Worm (Caenorhabditis elegans) whole organism, L4/young adult: ENCODE data around the gene T05A7.1.

Experiments
- W03F9.2 ChIP-seq: fragments of 150-350 bp; optimal IDR thresholded peaks from 2 replicates; lab custom pipeline; 2014; ENCODE audit warnings: missing biosample characterization, missing genetic modification characterization
- dao-5 ChIP-seq: sonication (generic microtip); optimal IDR thresholded peaks from 2 replicates; lab custom pipeline; 2016; ENCODE audit warnings: missing genotype, missing genetic modification characterization, moderate library complexity, missing compliant biosample characterization
- him-1 ChIP-seq: sonication (generic microtip); optimal IDR thresholded peaks from 2 replicates; lab custom pipeline; 2016; ENCODE audit warnings: missing genotype, missing genetic modification reagents, missing genetic modification characterization, missing compliant biosample characterization

The T05A7.1 gene

DNA sequence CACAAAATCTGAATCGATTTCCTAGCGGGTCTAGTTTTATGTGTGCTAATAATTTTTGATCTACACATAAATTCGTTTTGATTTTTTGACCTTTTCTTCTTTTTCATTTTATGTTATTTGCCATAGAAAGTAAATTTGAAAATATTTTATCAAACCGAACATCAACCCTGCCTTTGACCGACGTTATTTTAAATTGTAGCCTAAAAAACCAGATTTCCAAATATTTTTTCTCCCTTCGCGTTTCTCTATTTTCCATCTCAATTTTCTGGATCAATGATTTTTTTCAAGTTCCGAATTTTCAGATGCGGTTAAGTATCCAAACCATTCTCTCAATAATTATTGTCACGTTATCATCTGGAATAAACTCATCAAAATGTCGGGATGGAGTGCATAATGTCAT, at the start of gene T05A7.1:
TSS of gene T05A7.1 (plus strand) at position 301 of the 400 bp plus-strand sequence.
- TF ChIP-seq dao-5 (tag; lab: Kevin White, UChicago) (no peak), him-1 (tag; lab: Kevin White, UChicago) (no peak), W03F9.2 (no peak)

DNA sequence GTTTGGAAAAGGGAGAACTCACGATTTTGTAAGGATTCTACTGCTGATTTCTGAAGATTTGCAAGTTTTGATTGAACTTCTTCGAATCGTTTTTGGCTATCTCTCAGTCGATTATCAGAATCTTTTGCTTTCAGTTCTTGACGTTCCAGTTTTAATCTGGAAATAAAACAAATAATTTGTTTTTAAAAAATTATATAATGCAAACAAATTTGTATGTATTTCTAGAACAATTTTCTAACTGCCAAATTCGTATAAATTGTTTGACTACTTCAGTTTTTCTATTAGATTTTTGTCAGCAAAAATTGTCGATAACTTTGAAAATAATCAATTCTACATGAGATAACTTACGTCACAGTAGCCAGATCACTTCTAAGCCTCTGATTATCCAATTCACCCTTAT, 46.5 kb upstream of the T05A7.1 start:
- TF ChIP-seq W03F9.2 (no peak), dao-5 (tag; lab: Kevin White, UChicago) (no peak), him-1 (tag; lab: Kevin White, UChicago) (no peak)

DNA sequence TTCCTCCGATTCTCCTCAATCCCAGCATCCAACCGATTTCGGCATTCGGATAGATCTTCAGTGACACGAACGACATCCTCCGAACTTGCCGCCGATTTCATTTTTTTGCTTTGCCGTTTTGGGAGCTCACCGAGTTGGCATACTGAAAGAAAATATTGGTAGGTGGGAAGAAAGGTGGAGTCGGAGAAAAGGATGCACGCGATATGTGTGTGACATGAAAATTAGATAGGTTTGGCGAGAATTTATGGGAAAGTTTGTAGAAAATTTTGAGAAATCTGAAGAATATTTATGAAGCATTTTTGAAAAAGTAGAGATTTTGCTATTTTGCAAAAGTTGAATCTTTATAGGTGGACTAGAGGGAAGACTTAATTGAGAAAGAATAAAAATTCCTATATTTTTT, 39.8 kb upstream of the T05A7.1 start, which contains the start of gene che-10:
TSS of gene che-10 (minus strand) at position 101 of the 400 bp plus-strand sequence.
- TF ChIP-seq W03F9.2 (no peak), him-1 (tag; lab: Kevin White, UChicago) (no peak), dao-5 (tag; lab: Kevin White, UChicago) (no peak)

DNA sequence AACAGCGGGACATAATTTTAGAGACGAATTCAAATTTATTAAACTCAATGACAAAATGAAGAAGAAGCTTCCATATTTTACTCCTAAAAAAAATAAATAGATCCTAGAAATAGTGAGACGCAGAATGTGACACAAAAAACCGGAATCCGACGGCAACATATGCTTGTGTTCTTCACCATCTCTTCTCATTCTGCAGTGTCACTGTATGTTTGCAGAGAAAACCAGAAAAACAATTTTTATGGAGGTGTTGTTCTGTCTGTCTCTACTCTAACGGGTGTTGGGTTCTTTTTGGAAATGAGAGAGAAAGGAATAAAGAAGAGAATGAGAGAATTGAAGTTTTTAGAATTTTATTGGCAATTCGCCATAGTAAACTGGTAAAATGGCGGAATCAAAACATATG, 39.1 kb upstream of the T05A7.1 start:
- no peak for TF ChIP-seq him-1 (tag; lab: Kevin White, UChicago)
- TF ChIP-seq W03F9.2: no peak
- TF ChIP-seq dao-5 (tag; lab: Kevin White, UChicago): no peak

DNA sequence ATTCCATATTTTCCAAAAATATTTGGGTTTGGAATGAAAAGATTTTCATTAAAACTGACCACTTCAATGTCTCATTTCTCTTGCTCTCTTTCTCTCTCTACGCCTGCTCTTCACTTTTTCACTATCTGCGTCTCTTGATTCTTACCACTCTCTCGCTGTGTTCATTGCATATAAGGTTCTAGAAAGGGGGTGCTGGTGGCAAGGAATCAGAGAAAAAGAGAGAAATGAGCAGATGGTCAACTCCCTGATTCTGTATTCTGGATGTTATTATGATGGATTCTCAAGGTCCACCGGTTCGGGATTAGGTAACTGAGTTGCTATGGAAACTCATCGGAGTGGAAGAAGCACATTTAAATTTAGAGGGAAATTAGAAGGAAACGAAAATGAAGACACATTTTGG, 37.3 kb upstream of the T05A7.1 start:
- TF ChIP-seq him-1 (tag; lab: Kevin White, UChicago) (no peak), dao-5 (tag; lab: Kevin White, UChicago) (no peak), W03F9.2 (no peak)

DNA sequence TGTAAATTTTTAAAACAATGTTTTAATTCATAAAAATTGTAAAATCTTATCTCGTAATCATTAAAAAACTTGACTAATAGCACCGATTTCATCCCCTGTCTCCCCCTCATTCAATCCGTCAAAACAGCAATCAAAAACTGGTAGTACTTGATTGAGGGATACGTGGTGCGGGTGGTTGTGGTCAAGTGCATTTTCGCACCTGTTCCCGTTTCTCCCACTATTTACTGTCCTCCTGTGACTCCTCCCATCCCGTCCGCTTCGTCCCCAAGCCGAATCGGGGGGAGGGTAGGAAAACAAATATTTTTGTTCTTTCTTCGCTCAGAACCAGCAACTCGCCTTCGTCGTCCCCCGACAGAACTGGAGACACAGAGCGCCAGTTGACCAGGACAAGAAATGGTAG, 29.2 kb upstream of the T05A7.1 start, which contains the start of gene lgc-27:
TSS of gene lgc-27 (plus strand) at position 301 of the 400 bp plus-strand sequence.
- TF ChIP-seq him-1 (tag; lab: Kevin White, UChicago): no peak
- TF ChIP-seq dao-5 (tag; lab: Kevin White, UChicago): no peak
- TF ChIP-seq W03F9.2: no peak

DNA sequence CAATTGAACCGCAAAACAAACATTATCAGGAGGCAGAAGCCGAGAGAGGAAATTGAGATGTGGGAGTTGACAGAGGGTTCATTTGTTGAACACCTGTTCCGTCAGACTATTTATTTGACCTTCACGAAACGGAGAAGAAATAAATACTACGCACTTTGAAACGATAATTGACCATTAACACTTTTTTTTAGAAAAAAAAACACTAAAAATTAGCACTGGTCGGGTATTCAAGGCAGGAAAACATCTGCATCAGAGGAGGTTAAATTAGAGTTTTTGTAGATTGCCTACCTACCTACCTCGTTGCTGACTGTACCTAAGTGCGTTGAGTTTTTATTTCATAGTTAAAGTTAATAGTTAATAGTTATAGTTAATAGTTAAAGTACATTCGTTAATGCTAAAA, 27.9 kb upstream of the T05A7.1 start:
- TF ChIP-seq dao-5 (tag; lab: Kevin White, UChicago) (no peak), him-1 (tag; lab: Kevin White, UChicago) (no peak), W03F9.2 (no peak)

DNA sequence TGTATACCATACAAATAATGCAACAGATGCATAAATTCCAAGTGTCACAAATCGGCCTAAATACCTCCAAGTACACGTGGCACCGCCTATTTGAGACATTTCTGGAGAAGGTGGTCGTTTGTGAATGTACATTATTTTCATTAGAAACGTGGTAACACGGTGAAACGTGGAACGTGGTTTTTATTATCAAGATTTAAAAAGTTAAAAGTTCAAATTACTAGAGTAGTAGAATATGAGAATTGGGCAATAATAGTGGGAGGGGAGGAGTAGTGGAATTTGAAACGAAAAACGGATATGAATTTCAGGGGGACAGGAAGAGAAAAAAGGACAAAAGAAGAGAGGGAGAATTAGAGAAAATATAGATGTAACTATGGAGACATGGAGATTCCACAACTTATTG, 22.2 kb upstream of the T05A7.1 start, which contains the start of gene fut-6:
TSS of gene fut-6 (minus strand) at position 101 of the 400 bp plus-strand sequence.
- TF ChIP-seq dao-5 (tag; lab: Kevin White, UChicago) (no peak), W03F9.2 (no peak), him-1 (tag; lab: Kevin White, UChicago) (no peak)

DNA sequence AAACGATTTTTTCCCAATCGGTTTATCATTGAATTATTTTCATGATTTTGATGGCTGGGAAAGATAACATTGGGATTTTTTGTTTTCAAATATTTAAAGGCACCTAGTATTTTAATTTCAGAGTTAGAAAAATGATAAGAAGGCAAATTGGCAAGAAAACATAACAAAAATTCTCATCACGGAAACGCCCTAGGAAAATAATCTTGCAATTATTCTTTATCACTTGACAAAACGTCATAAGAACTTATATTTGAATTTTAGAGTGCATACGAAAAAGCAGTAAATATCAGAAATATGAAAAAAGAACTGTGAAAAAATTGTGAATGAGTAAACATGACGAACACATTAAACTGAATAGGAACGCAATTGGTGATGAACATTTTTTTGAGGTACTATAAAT, 20.6 kb upstream of the T05A7.1 start:
- TF ChIP-seq him-1 (tag; lab: Kevin White, UChicago) (no peak), W03F9.2 (no peak), dao-5 (tag; lab: Kevin White, UChicago) (no peak)

DNA sequence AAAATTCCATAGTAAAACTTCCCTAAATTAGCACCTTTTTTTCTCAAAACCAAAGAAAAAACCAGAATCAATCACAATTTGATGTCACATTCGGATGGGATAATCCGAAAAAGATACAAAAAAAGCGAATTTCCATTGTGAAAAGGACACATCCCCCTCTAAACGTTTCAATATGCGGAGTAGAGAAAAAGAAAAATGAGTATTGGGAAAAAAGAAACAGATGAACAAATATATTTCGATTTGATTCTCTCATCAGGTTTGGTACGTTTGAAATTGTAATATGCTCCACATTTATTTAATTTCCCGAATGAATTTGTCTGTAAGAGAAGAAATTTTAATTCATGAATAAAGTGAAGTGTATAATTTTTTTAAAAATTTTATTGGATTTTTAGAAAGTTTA, 19.8 kb upstream of the T05A7.1 start:
- TF ChIP-seq dao-5 (tag; lab: Kevin White, UChicago): no peak
- TF ChIP-seq him-1 (tag; lab: Kevin White, UChicago): no peak
- no peak for TF ChIP-seq W03F9.2

DNA sequence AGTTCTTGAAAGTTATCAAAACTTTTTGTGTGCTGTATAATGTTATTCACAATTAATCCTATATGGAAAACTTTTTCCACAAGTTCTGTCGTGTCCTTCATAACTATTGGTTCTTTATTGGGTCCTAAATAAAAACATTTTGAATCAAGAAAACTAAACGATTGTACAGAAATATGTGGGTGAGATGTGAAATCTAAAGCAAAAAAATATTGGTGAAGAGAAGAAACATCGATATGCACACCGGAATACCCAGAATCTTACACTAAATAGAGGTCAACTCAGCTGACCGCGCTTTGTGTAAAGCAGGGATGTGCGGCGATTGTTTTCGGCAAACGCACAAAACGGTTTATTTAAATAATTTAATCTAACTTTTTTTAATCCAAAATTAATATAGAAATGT, 16.7 kb upstream of the T05A7.1 start, which contains the start of gene T05A7.13:
TSS of gene T05A7.13 (minus strand) at position 101 of the 400 bp plus-strand sequence.
- TF ChIP-seq dao-5 (tag; lab: Kevin White, UChicago): no peak
- TF ChIP-seq him-1 (tag; lab: Kevin White, UChicago): no peak
- no peak for TF ChIP-seq W03F9.2

DNA sequence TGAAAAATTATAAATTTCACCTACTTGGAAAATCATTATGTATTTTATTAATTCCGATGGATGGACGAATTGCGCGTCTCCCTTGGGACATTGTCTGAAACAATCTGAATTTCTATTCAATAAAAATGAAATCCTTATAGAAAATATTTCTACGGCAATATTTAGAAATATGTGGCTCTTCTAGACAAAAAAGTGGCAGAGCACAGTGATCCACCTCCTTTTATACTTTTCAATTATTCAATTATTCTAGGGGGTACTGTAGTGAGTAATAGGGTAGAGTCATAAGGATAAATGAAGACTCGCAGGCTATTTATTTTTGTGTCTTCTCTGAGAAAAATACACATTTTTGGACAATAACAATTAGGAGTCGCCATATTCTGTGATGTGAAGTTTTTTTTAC, 14.8 kb upstream of the T05A7.1 start, which contains the start of gene T05A7.12:
TSS of gene T05A7.12 (minus strand) at position 101 of the 400 bp plus-strand sequence.
- TF ChIP-seq dao-5 (tag; lab: Kevin White, UChicago): no peak
- TF ChIP-seq W03F9.2: no peak
- TF ChIP-seq him-1 (tag; lab: Kevin White, UChicago): no peak

DNA sequence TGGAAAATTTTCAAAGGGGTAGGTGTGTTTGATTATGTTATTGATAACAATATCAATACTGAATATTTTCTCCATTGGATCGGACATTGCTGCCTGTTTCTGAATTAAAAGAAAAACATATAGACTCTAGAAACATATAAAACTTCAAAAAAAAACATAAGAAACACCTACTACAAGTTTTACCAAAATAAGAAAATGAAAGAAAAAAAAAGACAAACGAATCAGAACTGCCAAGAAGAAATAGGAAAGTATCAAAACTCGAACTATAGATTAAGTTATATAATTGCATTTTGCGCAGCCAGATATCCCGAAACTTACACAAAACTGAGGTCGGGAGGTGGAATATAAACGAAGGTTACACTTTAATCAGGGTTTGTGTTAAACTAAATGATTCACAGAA, 12.7 kb upstream of the T05A7.1 start, which contains the start of gene T05A7.11:
TSS of gene T05A7.11 (minus strand) at position 101 of the 400 bp plus-strand sequence.
- no peak for TF ChIP-seq W03F9.2

DNA sequence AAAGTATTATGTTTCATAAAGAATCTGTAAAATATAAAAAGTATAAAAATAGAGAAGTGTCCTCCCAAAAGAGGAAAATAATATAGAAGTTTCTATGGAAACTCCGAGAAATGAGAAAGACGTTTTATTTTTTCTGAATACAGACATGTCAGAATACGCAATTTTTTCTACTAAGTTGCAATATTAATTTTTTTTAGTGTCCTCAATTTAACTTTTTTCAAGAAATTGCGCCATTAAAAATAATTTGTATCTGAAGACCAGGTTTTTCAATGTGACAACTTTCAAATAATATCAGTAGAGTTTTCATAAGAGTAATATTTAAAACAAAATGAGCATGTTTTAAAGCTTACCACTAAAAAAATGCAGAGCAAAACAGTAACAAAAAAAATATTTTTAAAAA, 10.4 kb upstream of the T05A7.1 start, which contains the start of gene fut-5:
TSS of gene fut-5 (minus strand) at position 101 of the 400 bp plus-strand sequence.
- TF ChIP-seq him-1 (tag; lab: Kevin White, UChicago) (no peak), W03F9.2 (no peak)

DNA sequence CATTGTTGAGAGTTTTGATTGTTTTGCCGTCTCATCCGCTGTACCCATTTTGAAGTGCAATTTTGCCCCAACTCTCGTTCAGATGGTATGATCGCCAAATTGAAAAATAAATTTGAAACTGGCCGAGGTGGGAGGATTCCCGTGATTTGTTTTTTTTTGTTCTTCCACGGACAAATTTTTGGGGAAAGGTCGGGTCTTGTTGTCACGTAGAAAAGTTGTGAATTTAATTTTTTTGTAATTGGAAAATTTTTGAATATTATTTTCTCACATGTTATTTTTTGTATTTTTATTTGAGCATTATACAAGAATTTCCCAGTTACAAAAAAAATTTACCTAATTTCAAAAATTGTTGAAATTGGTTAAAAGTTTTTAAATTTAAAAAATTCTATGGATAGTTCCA, 6.3 kb upstream of the T05A7.1 start, which contains the start of gene T05A7.6:
TSS of gene T05A7.6 (minus strand) at position 101 of the 400 bp plus-strand sequence.
- TF ChIP-seq W03F9.2 (no peak), him-1 (tag; lab: Kevin White, UChicago) (no peak)
